Fruit fly (Drosophila melanogaster) whole organism, embryonic: ENCODE measurements around the gene CG3566.

Experiments
- Dip3 ChIP-seq: fragments of 200-800 bp; sonication (Bioruptor generic); optimal IDR thresholded peaks from 3 replicates; lab custom pipeline; 2016; ENCODE audit warnings: missing biosample characterization, missing genetic modification characterization
- Usf ChIP-seq: fragments of 200-800 bp; sonication (Bioruptor generic); optimal IDR thresholded peaks from 2 replicates; lab custom pipeline; 2017; ENCODE audit warnings: missing genotype, missing biosample characterization, missing genetic modification characterization
- twi ChIP-seq: fragments of 200-800 bp; optimal IDR thresholded peaks from 2 replicates; lab custom pipeline; 2019; ENCODE audit warnings: missing biosample characterization, mild to moderate bottlenecking, missing genetic modification characterization, moderate library complexity
- yki ChIP-seq: fragments of >200 bp; optimal IDR thresholded peaks from 3 replicates; lab custom pipeline; 2018
- zen ChIP-seq: fragments of 200-800 bp; sonication (Bioruptor generic); optimal IDR thresholded peaks from 3 replicates; lab custom pipeline; 2018; ENCODE audit warnings: missing biosample characterization, mild to moderate bottlenecking, missing genetic modification characterization, moderate library complexity

dm6 chrX:6254617-6255349 is 21.7 kb downstream of the CG3566 start:
- TF ChIP-seq yki (no peak), zen (no peak), twi (tag; lab: Kevin White, UChicago) (no peak), Usf (no peak), Dip3 (GFP tag; lab: Kevin White, UChicago) (no peak)
